Fruit fly (Drosophila melanogaster) whole organism, embryonic: ENCODE measurements around the gene CG15818.

ENCODE experiments used
- CG10462 ChIP-seq: fragments of 200-800 bp; sonication (Bioruptor generic); optimal IDR thresholded peaks from 2 replicates; lab custom pipeline; 2016; ENCODE audit warnings: missing biosample characterization, missing genetic modification characterization
- CG10979 ChIP-seq: fragments of 200-800 bp; sonication (Bioruptor generic); optimal IDR thresholded peaks from 2 replicates; lab custom pipeline; 2018; ENCODE audit warnings: missing biosample characterization, mild to moderate bottlenecking, missing genetic modification characterization, moderate library complexity
- CG12071 ChIP-seq: fragments of 200-800 bp; sonication (Bioruptor generic); optimal IDR thresholded peaks from 3 replicates; lab custom pipeline; 2018; ENCODE audit warnings: missing biosample characterization, mild to moderate bottlenecking, missing genetic modification characterization
- CG13624 ChIP-seq: fragments of 200-800 bp; sonication (Bioruptor generic); optimal IDR thresholded peaks from 2 replicates; lab custom pipeline; 2016; ENCODE audit warnings: missing biosample characterization, missing genetic modification characterization
- CG16815 ChIP-seq: fragments of 200-800 bp; sonication (Bioruptor generic); optimal IDR thresholded peaks from 3 replicates; lab custom pipeline; 2017; ENCODE audit warnings: missing biosample characterization, mild to moderate bottlenecking, missing genetic modification characterization
- CG17385 ChIP-seq: fragments of 200-800 bp; sonication (Bioruptor generic); optimal IDR thresholded peaks from 3 replicates; lab custom pipeline; 2018; ENCODE audit warnings: missing biosample characterization, mild to moderate bottlenecking, missing genetic modification characterization
- CG18011 ChIP-seq: fragments of 200-800 bp; sonication (Bioruptor generic); optimal IDR thresholded peaks from 2 replicates; lab custom pipeline; 2017; ENCODE audit warnings: missing biosample characterization, missing genetic modification characterization, mild to moderate bottlenecking, moderate library complexity, missing genotype
- CG18262 ChIP-seq: fragments of 200-800 bp; optimal IDR thresholded peaks from 3 replicates; lab custom pipeline; 2019; ENCODE audit warnings: missing biosample characterization, mild to moderate bottlenecking, missing genetic modification characterization, moderate library complexity
- CG2678 ChIP-seq: fragments of 200-800 bp; sonication (Bioruptor generic); optimal IDR thresholded peaks from 3 replicates; lab custom pipeline; 2019; ENCODE audit warnings: missing biosample characterization, mild to moderate bottlenecking, missing genetic modification characterization, moderate library complexity
- CG30403 ChIP-seq: fragments of 200-800 bp; sonication (Bioruptor generic); optimal IDR thresholded peaks from 3 replicates; lab custom pipeline; 2016; ENCODE audit warnings: missing biosample characterization, missing genetic modification characterization
- CG31365 ChIP-seq: fragments of 200-800 bp; sonication (Bioruptor generic); optimal IDR thresholded peaks from 2 replicates; lab custom pipeline; 2018; ENCODE audit warnings: missing biosample characterization, mild to moderate bottlenecking, missing genetic modification characterization
- CG32532 ChIP-seq: fragments of 200-800 bp; sonication (Bioruptor generic); IDR thresholded peaks from 2 replicates; pipeline ENCODE4 v1.3.6; 2022; ENCODE audit warnings: missing biosample characterization, missing genetic modification characterization
- CG33557 ChIP-seq: fragments of 200-800 bp; sonication (Bioruptor generic); optimal IDR thresholded peaks from 2 replicates; lab custom pipeline; 2019; ENCODE audit warnings: missing biosample characterization, mild to moderate bottlenecking, missing genetic modification characterization, moderate library complexity
- CG3995 ChIP-seq: fragments of 200-800 bp; sonication (Bioruptor generic); optimal IDR thresholded peaks from 3 replicates; lab custom pipeline; 2016; ENCODE audit warnings: missing biosample characterization, missing genetic modification characterization
- CG4854 ChIP-seq: fragments of 200-800 bp; sonication (Bioruptor generic); optimal IDR thresholded peaks from 2 replicates; lab custom pipeline; 2016; ENCODE audit warnings: missing biosample characterization, missing genetic modification characterization, inconsistent platforms
- CG6765 ChIP-seq: fragments of 200-800 bp; sonication (Bioruptor generic); optimal IDR thresholded peaks from 3 replicates; lab custom pipeline; 2017; ENCODE audit warnings: missing biosample characterization, mild to moderate bottlenecking, missing genetic modification characterization
- CG6813 ChIP-seq: fragments of 200-800 bp; sonication (Bioruptor generic); optimal IDR thresholded peaks from 2 replicates; lab custom pipeline; 2017; ENCODE audit warnings: missing biosample characterization, missing genetic modification characterization, mild to moderate bottlenecking, moderate library complexity, missing genetic modification reagents
- CG7556 ChIP-seq: fragments of 200-800 bp; sonication (Bioruptor generic); optimal IDR thresholded peaks from 2 replicates; lab custom pipeline; 2017; ENCODE audit warnings: missing biosample characterization, mild to moderate bottlenecking, missing genetic modification characterization
- CG9727 ChIP-seq: fragments of 200-800 bp; sonication (Bioruptor generic); optimal IDR thresholded peaks from 3 replicates; lab custom pipeline; 2017; ENCODE audit warnings: missing biosample characterization, mild to moderate bottlenecking, missing genetic modification characterization
- CG9797 ChIP-seq: fragments of 200-800 bp; sonication (Bioruptor generic); optimal IDR thresholded peaks from 3 replicates; lab custom pipeline; 2018; ENCODE audit warnings: missing biosample characterization, mild to moderate bottlenecking, missing genetic modification characterization
- CkIIα-i1 ChIP-seq: fragments of 200-800 bp; sonication (Bioruptor generic); IDR thresholded peaks from 2 replicates; pipeline ENCODE4 v1.3.6; 2022; ENCODE audit warnings: missing biosample characterization, missing genetic modification characterization
- CoRest ChIP-seq: fragments of 200-800 bp; sonication (Bioruptor generic); optimal IDR thresholded peaks from 3 replicates; lab custom pipeline; 2018; ENCODE audit warnings: missing biosample characterization, mild to moderate bottlenecking, missing genetic modification characterization, moderate library complexity
- E2f2 ChIP-seq: fragments of 200-800 bp; sonication (Bioruptor generic); IDR thresholded peaks from 2 replicates; pipeline ENCODE4 v1.3.6; 2022; ENCODE audit warnings: missing biosample characterization, missing genetic modification characterization
- Max ChIP-seq: fragments of 200-800 bp; sonication (Bioruptor generic); optimal IDR thresholded peaks from 2 replicates; lab custom pipeline; 2016; ENCODE audit warnings: missing biosample characterization, mild to moderate bottlenecking, missing genetic modification characterization
- Meics ChIP-seq: fragments of 200-800 bp; sonication (Bioruptor generic); optimal IDR thresholded peaks from 2 replicates; lab custom pipeline; 2017; ENCODE audit warnings: missing biosample characterization, mild to moderate bottlenecking, missing genetic modification characterization
- NC2β ChIP-seq: fragments of 200-800 bp; sonication (Bioruptor generic); optimal IDR thresholded peaks from 2 replicates; lab custom pipeline; 2016; ENCODE audit warnings: missing biosample characterization, missing genetic modification characterization
- NfI ChIP-seq: fragments of 200-800 bp; sonication (Bioruptor generic); optimal IDR thresholded peaks from 3 replicates; lab custom pipeline; 2018; ENCODE audit warnings: missing biosample characterization, mild to moderate bottlenecking, missing genetic modification characterization, moderate library complexity
- Oaz ChIP-seq: fragments of 200-800 bp; sonication (Bioruptor generic); IDR thresholded peaks from 2 replicates; pipeline ENCODE4 v1.3.6; 2022; ENCODE audit warnings: missing biosample characterization, missing genetic modification characterization
- Poxn ChIP-seq: fragments of 200-800 bp; sonication (Bioruptor generic); IDR thresholded peaks from 2 replicates; pipeline ENCODE4 v1.3.6; 2022; ENCODE audit warnings: missing biosample characterization, missing genetic modification characterization
- Rx ChIP-seq: fragments of 200-800 bp; sonication (Bioruptor generic); IDR thresholded peaks from 2 replicates; pipeline ENCODE4 v1.3.6; 2022; ENCODE audit warnings: missing biosample characterization, missing genetic modification characterization
- Side ChIP-seq: fragments of 200-800 bp; sonication (Bioruptor generic); optimal IDR thresholded peaks from 2 replicates; lab custom pipeline; 2016; ENCODE audit warnings: missing biosample characterization, missing genetic modification characterization
- Six4 ChIP-seq: fragments of 200-800 bp; sonication (Bioruptor generic); optimal IDR thresholded peaks from 2 replicates; lab custom pipeline; 2016; ENCODE audit warnings: missing biosample characterization, missing genetic modification characterization
- Xrp1 ChIP-seq: fragments of 200-800 bp; sonication (Bioruptor generic); IDR thresholded peaks from 2 replicates; pipeline ENCODE4 v1.3.6; 2022; ENCODE audit warnings: missing biosample characterization, missing genetic modification characterization
- abd-A ChIP-seq: fragments of 200-800 bp; sonication (Bioruptor generic); optimal IDR thresholded peaks from 3 replicates; lab custom pipeline; 2019; ENCODE audit warnings: missing biosample characterization, mild to moderate bottlenecking, missing genetic modification characterization, moderate library complexity
- al ChIP-seq: fragments of 200-800 bp; sonication (Bioruptor generic); IDR thresholded peaks from 2 replicates; pipeline ENCODE4 v1.3.6; 2022; ENCODE audit warnings: missing biosample characterization, missing genetic modification characterization
- crol ChIP-seq: fragments of 200-800 bp; sonication (Bioruptor generic); IDR thresholded peaks from 2 replicates; pipeline ENCODE4 v1.3.6; 2022; ENCODE audit warnings: missing biosample characterization, missing genetic modification characterization
- fd64A ChIP-seq: fragments of 200-800 bp; sonication (Bioruptor generic); optimal IDR thresholded peaks from 3 replicates; lab custom pipeline; 2018; ENCODE audit warnings: missing biosample characterization, mild to moderate bottlenecking, missing genetic modification characterization
- gce ChIP-seq: fragments of 200-800 bp; sonication (Bioruptor generic); IDR thresholded peaks from 3 replicates; pipeline ENCODE4 v1.3.6; 2022; ENCODE audit warnings: missing biosample characterization, missing genetic modification characterization
- hb ChIP-seq: fragments of 200-800 bp; sonication (Bioruptor generic); IDR thresholded peaks from 3 replicates; pipeline ENCODE4 v1.3.6; 2022; ENCODE audit warnings: missing biosample characterization, missing genetic modification characterization; ENCODE audit not compliant: partially characterized antibody
- onecut ChIP-seq: fragments of 200-800 bp; sonication (Bioruptor generic); IDR thresholded peaks from 2 replicates; pipeline ENCODE4 v1.3.6; 2022; ENCODE audit warnings: missing biosample characterization, missing genetic modification characterization
- pb ChIP-seq: fragments of 200-800 bp; sonication (Bioruptor generic); optimal IDR thresholded peaks from 3 replicates; lab custom pipeline; 2016; ENCODE audit warnings: missing biosample characterization, missing genetic modification characterization
- psq ChIP-seq: fragments of 200-800 bp; sonication (Bioruptor generic); optimal IDR thresholded peaks from 2 replicates; lab custom pipeline; 2017; ENCODE audit warnings: missing biosample characterization, missing genetic modification characterization
- row ChIP-seq: fragments of 200-800 bp; sonication (Bioruptor generic); IDR thresholded peaks from 3 replicates; pipeline ENCODE4 v1.3.6; 2022; ENCODE audit warnings: missing biosample characterization, missing genetic modification characterization
- shn ChIP-seq: fragments of 200-800 bp; sonication (Bioruptor generic); optimal IDR thresholded peaks from 3 replicates; lab custom pipeline; 2016; ENCODE audit warnings: missing biosample characterization, missing genetic modification characterization
- sima ChIP-seq: fragments of 200-800 bp; sonication (Bioruptor generic); optimal IDR thresholded peaks from 2 replicates; lab custom pipeline; 2016; ENCODE audit warnings: missing biosample characterization, missing genetic modification characterization
- sqz ChIP-seq: fragments of 200-800 bp; sonication (Bioruptor generic); optimal IDR thresholded peaks from 3 replicates; lab custom pipeline; 2018; ENCODE audit warnings: missing biosample characterization, mild to moderate bottlenecking, missing genetic modification characterization
- tio ChIP-seq: fragments of 200-800 bp; sonication (Bioruptor generic); optimal IDR thresholded peaks from 2 replicates; lab custom pipeline; 2017; ENCODE audit warnings: missing biosample characterization, missing genetic modification characterization, inconsistent platforms
- usp ChIP-seq: fragments of >200 bp; optimal IDR thresholded peaks from 2 replicates; lab custom pipeline; 2017; ENCODE audit warnings: missing biosample characterization, missing genetic modification characterization
- vfl ChIP-seq: fragments of 200-800 bp; sonication (Bioruptor generic); optimal IDR thresholded peaks from 2 replicates; lab custom pipeline; 2016; ENCODE audit warnings: missing biosample characterization, missing genetic modification characterization
- zf30C ChIP-seq: fragments of 200-800 bp; sonication (Bioruptor generic); optimal IDR thresholded peaks from 3 replicates; lab custom pipeline; 2018; ENCODE audit warnings: missing biosample characterization, mild to moderate bottlenecking, missing genetic modification characterization

CG15818 gene

dm6 chr2L:7433957-7434736 lies 23.4 kb downstream of the CG15818 start (continued):
- TF ChIP-seq Max (GFP tag; lab: Kevin White, UChicago) (no peak), Rx (GFP tag; lab: Robert Waterston, UW) (peak; percentile 62), CG3995 (GFP tag; lab: Kevin White, UChicago) (no peak), shn (GFP tag; lab: Kevin White, UChicago) (no peak), vfl (no peak), CG16815 (GFP tag; lab: Kevin White, UChicago) (peak; percentile 63), Meics (peak; percentile 80), Xrp1 (GFP tag; lab: Robert Waterston, UW) (peak; percentile 71), NfI (GFP tag; lab: Kevin White, UChicago) (peak; percentile 70), Oaz (GFP tag; lab: Robert Waterston, UW) (peak; percentile 42; the same call in 1 of the 2 replicates), CoRest (tag; lab: Kevin White, UChicago) (peak; percentile 84), CG13624 (GFP tag; lab: Kevin White, UChicago) (peak; percentile 62), usp (GFP tag; lab: Kevin White, UChicago) (no peak), gce (peak; percentile 47; the same call in 1 of the 3 replicates), CG7556 (GFP tag; lab: Kevin White, UChicago) (peak; percentile 82), CG9727 (GFP tag; lab: Kevin White, UChicago) (peak; percentile 82), CkIIα-i1 (GFP tag; lab: Robert Waterston, UW) (no peak), CG10462 (GFP tag; lab: Kevin White, UChicago) (no peak), CG4854 (peak; percentile 63), CG33557 (GFP tag; lab: Kevin White, UChicago) (no peak), Poxn (GFP tag; lab: Robert Waterston, UW) (peak; percentile 83), hb (no peak), al (GFP tag; lab: Robert Waterston, UW) (peak; percentile 88), Six4 (GFP tag; lab: Kevin White, UChicago) (no peak), CG9797 (no peak), Side (no peak), CG2678 (tag; lab: Kevin White, UChicago) (peak; percentile 85), CG10979 (peak; percentile 30), zf30C (no peak), fd64A (GFP tag; lab: Kevin White, UChicago) (no peak), CG18011 (GFP tag; lab: Kevin White, UChicago) (peak; percentile 6), CG31365 (tag; lab: Kevin White, UChicago) (no peak), tio (GFP tag; lab: Kevin White, UChicago) (no peak), abd-A (tag; lab: Kevin White, UChicago) (no peak), sima (GFP tag; lab: Kevin White, UChicago) (no peak), row (peak; percentile 93), CG30403 (GFP tag; lab: Kevin White, UChicago) (peak; percentile 42), CG32532 (GFP tag; lab: Robert Waterston, UW) (peak; percentile 84), CG6765 (GFP tag; lab: Kevin White, UChicago) (peak; percentile 14), CG12071 (peak; percentile 0), sqz (GFP tag; lab: Kevin White, UChicago) (no peak), NC2β (GFP tag; lab: Kevin White, UChicago) (no peak), E2f2 (peak; percentile 66), onecut (GFP tag; lab: Robert Waterston, UW) (peak; percentile 65), pb (no peak), CG17385 (GFP tag; lab: Kevin White, UChicago) (peak; percentile 79), CG6813 (GFP tag; lab: Kevin White, UChicago) (peak; percentile 48), crol (no peak), CG18262 (tag; lab: Kevin White, UChicago) (peak; percentile 44), psq (GFP tag; lab: Kevin White, UChicago) (no peak)
